Worm (Caenorhabditis elegans) whole organism, early embryonic: Measurements from ENCODE around the gene K02E11.6.

ENCODE experiments used
- aly-1 ChIP-seq: sonication (generic microtip); optimal IDR thresholded peaks from 2 replicates; lab custom pipeline; 2016; ENCODE audit warnings: missing genetic modification characterization, missing compliant biosample characterization
- ama-1 ChIP-seq: fragments of 150-350 bp; optimal IDR thresholded peaks from 2 replicates; lab custom pipeline; 2014
- ceh-13 ChIP-seq: fragments of 200-800 bp; sonication (Bioruptor generic); optimal IDR thresholded peaks from 2 replicates; lab custom pipeline; 2018; ENCODE audit warnings: mild to moderate bottlenecking, missing genetic modification characterization, missing compliant biosample characterization
- ets-7 ChIP-seq: sonication (generic microtip); optimal IDR thresholded peaks from 2 replicates; lab custom pipeline; 2016; ENCODE audit warnings: missing genotype, missing genetic modification characterization, missing compliant biosample characterization
- flt-1 ChIP-seq: fragments of 200-800 bp; sonication (Bioruptor generic); IDR thresholded peaks from 2 replicates; pipeline ENCODE4 v1.3.6; 2022; ENCODE audit warnings: missing genetic modification characterization, missing compliant biosample characterization
- hmbx-1 ChIP-seq: sonication (generic microtip); optimal IDR thresholded peaks from 2 replicates; lab custom pipeline; 2016; ENCODE audit warnings: mild to moderate bottlenecking, missing genetic modification characterization, missing compliant biosample characterization
- hmg-4 ChIP-seq: fragments of 200-800 bp; sonication (Bioruptor generic); optimal IDR thresholded peaks from 2 replicates; lab custom pipeline; 2018; ENCODE audit warnings: mild to moderate bottlenecking, missing genetic modification characterization, missing compliant biosample characterization
- hnd-1 ChIP-seq: sonication (generic microtip); optimal IDR thresholded peaks from 2 replicates; lab custom pipeline; 2016; ENCODE audit warnings: missing genetic modification characterization, missing compliant biosample characterization
- sea-1 ChIP-seq: fragments of 200-800 bp; sonication (Bioruptor generic); conservative IDR thresholded peaks from 2 replicates; pipeline ENCODE4 v1.3.6; 2022; ENCODE audit warnings: missing genetic modification characterization, missing compliant biosample characterization

DNA sequence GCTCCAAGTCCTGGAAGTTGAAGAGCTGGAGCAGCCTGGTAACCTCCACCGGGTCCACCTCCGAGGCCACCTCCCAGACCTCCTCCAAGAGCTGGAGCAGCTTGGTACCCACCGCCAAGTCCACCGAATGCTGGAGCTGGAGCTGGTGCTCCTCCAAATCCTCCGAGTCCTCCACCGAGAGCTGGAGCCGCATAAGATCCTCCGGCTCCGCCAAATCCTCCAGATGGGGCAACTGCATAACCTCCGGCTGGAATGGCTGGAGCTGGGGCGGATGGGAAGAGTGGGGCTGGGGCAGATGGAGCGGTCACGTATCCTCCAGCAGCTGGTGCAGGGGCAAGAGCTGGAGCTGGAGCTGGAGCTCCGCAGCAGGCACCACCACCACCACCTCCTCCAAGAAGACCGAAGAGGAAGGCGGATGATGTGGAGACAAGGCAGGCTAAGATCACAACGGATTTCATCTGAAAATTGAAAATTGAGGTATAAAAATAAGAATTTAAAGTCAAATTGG, 7.9 kb upstream of the K02E11.6 start, which contains the start of gene K02E11.10:
- TF ChIP-seq flt-1 (GFP tag; lab: Robert Waterston, UW) = no peak
- no peak for TF ChIP-seq hnd-1 (tag; lab: Kevin White, UChicago)
- no peak for TF ChIP-seq ama-1 (lab: Kevin White, UChicago)
- TF ChIP-seq aly-1 (tag; lab: Kevin White, UChicago) = no peak
- no peak for TF ChIP-seq ets-7
- TF ChIP-seq hmg-4 (GFP tag; lab: Kevin White, UChicago) = no peak
- TF ChIP-seq ceh-13 (GFP tag; lab: Kevin White, UChicago) = no peak
- TF ChIP-seq hmbx-1 (tag; lab: Kevin White, UChicago) = no peak
- TF ChIP-seq sea-1 (GFP tag; lab: Robert Waterston, UW) = no peak
